Worm (Caenorhabditis elegans) whole organism, young adult: Measurements from ENCODE around the gene R12B2.13.

ENCODE experiments used
- F57A8.1 ChIP-seq: fragments of 200-800 bp; sonication (Bioruptor generic); optimal IDR thresholded peaks from 2 replicates; lab custom pipeline; 2018; ENCODE audit warnings: mild to moderate bottlenecking, missing genetic modification characterization, moderate library complexity, missing compliant biosample characterization
- Y53G8AR.9 ChIP-seq: fragments of 200-800 bp; sonication (Bioruptor generic); conservative IDR thresholded peaks from 2 replicates; pipeline ENCODE4 v1.3.6; 2022; ENCODE audit warnings: missing genetic modification reagents, missing genetic modification characterization, missing compliant biosample characterization
- athp-1 ChIP-seq: sonication (generic microtip); optimal IDR thresholded peaks from 2 replicates; lab custom pipeline; 2017; ENCODE audit warnings: mild to moderate bottlenecking, missing genetic modification characterization, missing compliant biosample characterization
- cebp-2 ChIP-seq: fragments of 200-800 bp; sonication (Bioruptor generic); IDR thresholded peaks from 2 replicates; pipeline ENCODE4 v1.3.6; 2022; ENCODE audit warnings: missing genetic modification characterization, missing compliant biosample characterization
- ceh-79 ChIP-seq: sonication (generic microtip); optimal IDR thresholded peaks from 2 replicates; lab custom pipeline; 2017; ENCODE audit warnings: mild to moderate bottlenecking, missing genetic modification characterization, missing compliant biosample characterization
- egl-44 ChIP-seq: fragments of 200-800 bp; sonication (Bioruptor generic); IDR thresholded peaks from 2 replicates; pipeline ENCODE4 v1.3.6; 2022; ENCODE audit warnings: missing genetic modification reagents, missing genetic modification characterization, missing compliant biosample characterization
- ets-4 ChIP-seq: fragments of 200-800 bp; sonication (Bioruptor generic); optimal IDR thresholded peaks from 2 replicates; lab custom pipeline; 2018; ENCODE audit warnings: mild to moderate bottlenecking, missing genetic modification characterization, missing compliant biosample characterization
- hlh-26 ChIP-seq: fragments of 200-800 bp; sonication (Bioruptor generic); conservative IDR thresholded peaks from 2 replicates; pipeline ENCODE4 v1.3.6; 2022; ENCODE audit warnings: missing genetic modification reagents, missing genetic modification characterization, missing compliant biosample characterization
- madf-6 ChIP-seq: fragments of 200-800 bp; sonication (Bioruptor generic); IDR thresholded peaks from 2 replicates; pipeline ENCODE4 v1.3.6; 2022; ENCODE audit warnings: missing genetic modification reagents, missing genetic modification characterization, missing compliant biosample characterization
- pha-4 ChIP-seq: fragments of 150-350 bp; sonication (generic microtip); optimal IDR thresholded peaks from 2 replicates; lab custom pipeline; 2014; ENCODE audit warnings: missing biosample characterization, missing genetic modification reagents, missing genetic modification characterization
- sea-2 ChIP-seq: fragments of 200-800 bp; sonication (Bioruptor generic); IDR thresholded peaks from 2 replicates; pipeline ENCODE4 v1.3.6; 2022; ENCODE audit warnings: missing genetic modification characterization, missing compliant biosample characterization
- zim-3 ChIP-seq: sonication (generic microtip); optimal IDR thresholded peaks from 2 replicates; lab custom pipeline; 2017; ENCODE audit warnings: mild to moderate bottlenecking, missing genetic modification characterization, moderate library complexity, missing compliant biosample characterization

ce11 chrIII:5813501-5813900, 19.8 kb downstream of the R12B2.13 start:
- TF ChIP-seq ceh-79 (tag; lab: Kevin White, UChicago) (no peak), hlh-26 (no peak), zim-3 (no peak), sea-2 (GFP tag; lab: Robert Waterston, UW) (no peak), athp-1 (tag; lab: Kevin White, UChicago) (no peak), pha-4 (no peak), Y53G8AR.9 (no peak), cebp-2 (GFP tag; lab: Robert Waterston, UW) (no peak), madf-6 (GFP tag; lab: Robert Waterston, UW) (no peak), F57A8.1 (no peak), egl-44 (no peak), ets-4 (no peak)
